Worm (Caenorhabditis elegans) whole organism, L1 larva: Measurements from ENCODE around the gene D1022.3.
A peak's percentile ranks its signal among the peaks of the same experiment; 100 is the strongest.
"Not testable (repeated sequence)": the region's sequence is repeated elsewhere in the genome, so short reads cannot be mapped to it uniquely, and the experiment has no call there.

Experiments
- Y116A8C.19 ChIP-seq: sonication (generic microtip); optimal IDR thresholded peaks from 2 replicates; lab custom pipeline; 2016; ENCODE audit warnings: missing compliant biosample characterization, missing genetic modification characterization, borderline replicate concordance
- blmp-1 ChIP-seq: fragments of 150-350 bp; optimal IDR thresholded peaks from 2 replicates; lab custom pipeline; 2014; ENCODE audit warnings: missing biosample characterization, missing genetic modification characterization
- ceh-63 ChIP-seq: fragments of 200-800 bp; sonication (Bioruptor generic); optimal IDR thresholded peaks from 2 replicates; lab custom pipeline; 2018; ENCODE audit warnings: mild to moderate bottlenecking, missing genetic modification characterization, missing compliant biosample characterization
- ceh-88 ChIP-seq: fragments of 200-800 bp; sonication (Bioruptor generic); IDR thresholded peaks from 2 replicates; pipeline ENCODE4 v1.3.6; 2022; ENCODE audit warnings: missing genetic modification characterization, missing compliant biosample characterization
- ceh-90 ChIP-seq: sonication (generic microtip); optimal IDR thresholded peaks from 2 replicates; lab custom pipeline; 2016; ENCODE audit warnings: missing genetic modification characterization, missing compliant biosample characterization
- dpl-1 ChIP-seq, 3 experiments: fragments of 150-350 bp in 2 of 3; sonication (generic microtip) in 1 of 3; optimal IDR thresholded peaks; 2 replicates each; lab custom pipeline; 2014 to 2017; ENCODE audit warnings: missing biosample characterization in 3 of 3, missing genetic modification characterization in 3 of 3, missing genetic modification reagents in 3 of 3
- efl-3 ChIP-seq: fragments of 200-800 bp; sonication (Bioruptor generic); optimal IDR thresholded peaks from 2 replicates; lab custom pipeline; 2018; ENCODE audit warnings: mild to moderate bottlenecking, missing genetic modification characterization, missing compliant biosample characterization
- egl-27 ChIP-seq, 2 experiments: fragments of 150-350 bp in 1 of 2; sonication (generic microtip); optimal IDR thresholded peaks; 3 replicates each; lab custom pipeline; 2017 to 2018; ENCODE audit warnings: missing biosample characterization in 2 of 2, missing genetic modification characterization in 2 of 2, missing genetic modification reagents in 2 of 2
- elt-2 ChIP-seq: sonication (generic microtip); optimal IDR thresholded peaks from 2 replicates; lab custom pipeline; 2016; ENCODE audit warnings: missing genetic modification characterization, mild to moderate bottlenecking, inconsistent platforms, missing compliant biosample characterization, missing genetic modification reagents
- elt-3 ChIP-seq, 6 experiments: fragments of 150-350 bp in 1 of 6; sonication (generic microtip); optimal IDR thresholded peaks; 2 replicates each; lab custom pipeline; 2017 to 2018; ENCODE audit warnings: missing biosample characterization in 6 of 6, missing genetic modification characterization in 6 of 6, inconsistent platforms in 1 of 6
- fkh-10 ChIP-seq: sonication (generic microtip); optimal IDR thresholded peaks from 2 replicates; lab custom pipeline; 2017; ENCODE audit warnings: missing biosample characterization, missing genetic modification reagents, missing genetic modification characterization
- fkh-8 ChIP-seq: sonication (generic microtip); optimal IDR thresholded peaks from 2 replicates; lab custom pipeline; 2016; ENCODE audit warnings: mild to moderate bottlenecking, missing genetic modification characterization, missing compliant biosample characterization
- fos-1 ChIP-seq: fragments of 150-350 bp; optimal IDR thresholded peaks from 2 replicates; lab custom pipeline; 2014; ENCODE audit warnings: missing biosample characterization, missing genetic modification characterization
- grh-1 ChIP-seq: fragments of 200-800 bp; sonication (Bioruptor generic); IDR thresholded peaks from 2 replicates; pipeline ENCODE4 v1.3.6; 2022; ENCODE audit warnings: missing genetic modification reagents, missing genetic modification characterization, missing compliant biosample characterization
- hpl-2 ChIP-seq: fragments of 150-350 bp; optimal IDR thresholded peaks from 2 replicates; lab custom pipeline; 2014; ENCODE audit warnings: missing biosample characterization, missing genetic modification reagents, missing genetic modification characterization
- jun-1 ChIP-seq: fragments of 150-350 bp; optimal IDR thresholded peaks from 2 replicates; lab custom pipeline; 2014; ENCODE audit warnings: missing biosample characterization, missing genetic modification reagents, missing genetic modification characterization
- lin-14 ChIP-seq: fragments of 200-800 bp; sonication (Bioruptor generic); optimal IDR thresholded peaks from 2 replicates; lab custom pipeline; 2018; ENCODE audit warnings: mild to moderate bottlenecking, missing genetic modification characterization, moderate library complexity, missing compliant biosample characterization
- lin-15B ChIP-seq: fragments of 150-350 bp; sonication (generic microtip); optimal IDR thresholded peaks from 3 replicates; lab custom pipeline; 2014; ENCODE audit warnings: missing biosample characterization, missing genetic modification characterization
- lin-35 ChIP-seq, 2 experiments: fragments of 150-350 bp; optimal IDR thresholded peaks; 2 replicates each; lab custom pipeline; 2014; ENCODE audit warnings: missing biosample characterization in 2 of 2, missing genetic modification characterization in 2 of 2, missing genetic modification reagents in 2 of 2
- lin-39 ChIP-seq: fragments of 150-350 bp; optimal IDR thresholded peaks from 2 replicates; lab custom pipeline; 2014; ENCODE audit warnings: missing biosample characterization, missing genetic modification reagents, missing genetic modification characterization
- lsy-2 ChIP-seq, 2 experiments: fragments of 150-350 bp; optimal IDR thresholded peaks; 2 replicates each; lab custom pipeline; 2014; ENCODE audit warnings: missing biosample characterization in 2 of 2, missing genetic modification characterization in 2 of 2
- nhr-11 ChIP-seq: fragments of 150-350 bp; optimal IDR thresholded peaks from 2 replicates; lab custom pipeline; 2014; ENCODE audit warnings: missing biosample characterization, missing genetic modification characterization
- nhr-12 ChIP-seq: sonication (generic microtip); optimal IDR thresholded peaks from 2 replicates; lab custom pipeline; 2017; ENCODE audit warnings: missing biosample characterization, missing genetic modification characterization
- nhr-20 ChIP-seq: sonication (generic microtip); optimal IDR thresholded peaks from 2 replicates; lab custom pipeline; 2016; ENCODE audit warnings: mild to moderate bottlenecking, missing genetic modification characterization, missing compliant biosample characterization
- nhr-71 ChIP-seq: sonication (generic microtip); optimal IDR thresholded peaks from 2 replicates; lab custom pipeline; 2016; ENCODE audit warnings: mild to moderate bottlenecking, missing genetic modification characterization, moderate library complexity, missing compliant biosample characterization
- nhr-76 ChIP-seq: sonication (generic microtip); optimal IDR thresholded peaks from 2 replicates; lab custom pipeline; 2017; ENCODE audit warnings: missing biosample characterization, missing genetic modification characterization
- nhr-77 ChIP-seq: fragments of 150-350 bp; optimal IDR thresholded peaks from 2 replicates; lab custom pipeline; 2014; ENCODE audit warnings: missing biosample characterization, missing genetic modification characterization
- nhr-85 ChIP-seq: sonication (generic microtip); peaks from one replicate; lab custom pipeline; 2016; ENCODE audit warnings: missing genetic modification characterization, inconsistent platforms, missing compliant biosample characterization
- rnt-1 ChIP-seq: sonication (generic microtip); optimal IDR thresholded peaks from 2 replicates; lab custom pipeline; 2016; ENCODE audit warnings: mild to moderate bottlenecking, missing genetic modification characterization, moderate library complexity, missing compliant biosample characterization
- sox-4 ChIP-seq: sonication (generic microtip); optimal IDR thresholded peaks from 2 replicates; lab custom pipeline; 2016; ENCODE audit warnings: missing genetic modification characterization, missing compliant biosample characterization
- sup-37 ChIP-seq: fragments of 200-800 bp; sonication (Bioruptor generic); optimal IDR thresholded peaks from 2 replicates; lab custom pipeline; 2018; ENCODE audit warnings: mild to moderate bottlenecking, missing genetic modification characterization, missing compliant biosample characterization
- tbx-2 ChIP-seq: sonication (generic microtip); optimal IDR thresholded peaks from 2 replicates; lab custom pipeline; 2016; ENCODE audit warnings: missing genetic modification characterization, missing compliant biosample characterization
- unc-30 ChIP-seq: sonication (generic microtip); optimal IDR thresholded peaks from 2 replicates; lab custom pipeline; 2017; ENCODE audit warnings: missing biosample characterization, missing genetic modification characterization
- unc-62 ChIP-seq: fragments of 150-350 bp; optimal IDR thresholded peaks from 2 replicates; lab custom pipeline; 2014; ENCODE audit warnings: missing biosample characterization, missing genetic modification reagents, missing genetic modification characterization
- zag-1 ChIP-seq: fragments of 150-350 bp; optimal IDR thresholded peaks from 2 replicates; lab custom pipeline; 2014; ENCODE audit warnings: missing biosample characterization, missing genetic modification characterization
- zip-4 ChIP-seq: fragments of 200-800 bp; sonication (Bioruptor generic); optimal IDR thresholded peaks from 2 replicates; lab custom pipeline; 2018; ENCODE audit warnings: mild to moderate bottlenecking, missing genetic modification characterization, moderate library complexity, missing compliant biosample characterization
- ztf-4 ChIP-seq: fragments of 150-350 bp; optimal IDR thresholded peaks from 2 replicates; lab custom pipeline; 2014; ENCODE audit warnings: missing biosample characterization, missing genetic modification characterization

The D1022.3 gene

DNA sequence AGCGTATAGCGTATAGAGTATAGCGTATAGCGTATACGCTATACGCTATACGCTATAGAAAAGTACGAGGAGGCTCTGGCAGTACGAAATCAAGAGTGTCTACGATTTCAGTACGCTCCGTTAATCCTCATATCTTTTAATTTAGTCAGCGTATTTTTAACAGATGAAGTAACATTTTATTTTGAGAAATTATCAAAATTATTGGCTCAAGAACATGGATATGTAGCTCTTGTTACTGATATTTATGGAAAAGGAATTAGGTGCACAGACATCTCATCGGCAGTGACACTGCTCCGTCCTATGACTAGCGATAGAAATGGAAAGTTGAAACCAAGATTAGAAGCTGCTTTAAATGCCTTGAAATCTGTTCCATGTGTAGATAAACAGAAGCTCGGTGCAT is 21.1 kb downstream of the D1022.3 start, which contains the start of gene K02A2.1:
Gene K02A2.1 (plus strand): TSS at position 301 of the 400 bp plus-strand sequence.
- not testable (repeated sequence) for TF ChIP-seq nhr-76, rnt-1, ztf-4 (tag; lab: Kevin White, UChicago)
- TF ChIP-seq, all 84 proteins: peak for 0; not testable (repeated sequence) for 84

ce11 chrII:7434182-7434581 is 21.9 kb downstream of the D1022.3 start, which contains the start of gene kcc-3:
kcc-3 (minus strand) TSS chrII:7434282.
- TF ChIP-seq dpl-1 (GFP tag; optimal IDR thresholded peaks at IDR 0.05; lab: Kevin White, UChicago) (no peak), egl-27 (tag; optimal IDR thresholded peaks at IDR 0.05; lab: Kevin White, UChicago) (no peak), nhr-12 (tag; lab: Kevin White, UChicago) (no peak), nhr-11 (tag; lab: Kevin White, UChicago) (no peak), efl-3 (GFP tag; lab: Kevin White, UChicago) (no peak), fkh-10 (no peak), sup-37 (GFP tag; lab: Kevin White, UChicago) (no peak), Y116A8C.19 (tag; lab: Kevin White, UChicago) (no peak), ceh-88 (GFP tag; lab: Robert Waterston, UW) (no peak), nhr-77 (no peak), grh-1 (GFP tag; lab: Robert Waterston, UW) (no peak), jun-1 (tag; lab: Kevin White, UChicago) (no peak), ceh-63 (no peak), fos-1 (tag; lab: Kevin White, UChicago) (no peak), unc-30 (tag; lab: Kevin White, UChicago) (no peak), sox-4 (tag; lab: Kevin White, UChicago) (no peak), lin-39 (tag; lab: Kevin White, UChicago) (no peak), zip-4 (GFP tag; lab: Kevin White, UChicago) (no peak)

DNA sequence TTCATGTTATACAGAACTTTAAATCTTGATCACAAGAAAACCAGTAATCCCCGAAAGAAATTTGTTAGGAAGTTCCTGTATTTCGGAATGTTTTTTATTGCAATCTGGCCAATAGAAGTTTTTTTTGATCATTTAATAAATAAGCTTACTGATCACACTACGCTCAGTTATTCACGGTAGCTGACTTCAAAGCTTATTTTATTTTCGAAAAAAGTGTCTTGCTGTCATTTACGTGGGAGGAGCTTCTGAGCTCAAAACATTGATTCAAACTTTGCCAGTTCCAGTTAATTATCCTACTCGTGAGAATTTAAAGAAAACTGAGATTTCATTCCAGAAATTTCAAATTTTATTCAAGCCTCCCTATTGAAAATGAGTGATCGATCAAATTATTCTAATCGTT is 23.8 kb downstream of the D1022.3 start, which contains the start of gene srd-54:
Gene srd-54 (plus strand): TSS at position 301 of the 400 bp plus-strand sequence.
- TF ChIP-seq lsy-2 (tag; optimal IDR thresholded peaks at IDR 0.05; lab: Kevin White, UChicago) (no peak), blmp-1 (tag; lab: Kevin White, UChicago) (no peak), egl-27 (tag; optimal IDR thresholded peaks at IDR 0.05; lab: Kevin White, UChicago) (no peak), hpl-2 (GFP tag; lab: Kevin White, UChicago) (no peak), zag-1 (no peak), lin-14 (GFP tag; lab: Kevin White, UChicago) (no peak), unc-62 (no peak)

- TF ChIP-seq lsy-2 (tag; optimal IDR thresholded peaks at IDR 0.05; lab: Kevin White, UChicago) = peak in 1 of 2 experiments; percentile 51
- TF ChIP-seq nhr-71 (tag; lab: Kevin White, UChicago) = no peak
- peak; percentile 32 for TF ChIP-seq nhr-20
- TF ChIP-seq dpl-1 (GFP tag; optimal IDR thresholded peaks at IDR 0.05; lab: Kevin White, UChicago) = no peak
- TF ChIP-seq lin-35 (GFP tag; optimal IDR thresholded peaks at IDR 0.05; lab: Kevin White, UChicago) = peak in 1 of 2 experiments; percentile 39
- peak in 1 of 6 experiments; percentile 59 for TF ChIP-seq elt-3 (tag; optimal IDR thresholded peaks at IDR 0.05; lab: Kevin White, UChicago)
- TF ChIP-seq elt-2 = peak; percentile 56
- TF ChIP-seq, all 84 proteins: peak for 5
Observed at ce11 chrII:7420796-7421386, 35.2 kb downstream of the D1022.3 start.

DNA sequence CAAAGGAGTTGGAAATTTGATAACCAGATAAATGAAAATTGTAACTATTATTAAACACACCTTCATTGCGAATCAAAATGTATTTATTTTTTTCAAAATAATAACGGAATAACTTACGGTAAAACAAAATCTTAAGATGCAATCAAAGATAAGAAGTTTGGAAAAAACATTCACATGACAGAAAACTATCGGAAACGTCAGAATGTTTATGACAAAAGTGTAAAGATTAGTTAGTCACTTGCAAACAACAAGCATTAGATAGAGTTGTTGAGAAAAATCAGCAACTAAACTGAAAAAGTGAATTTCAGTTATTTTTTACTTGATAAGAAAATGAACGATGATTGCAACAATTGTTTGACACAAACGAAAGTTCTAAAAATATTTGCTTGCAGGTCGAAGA is 35.9 kb downstream of the D1022.3 start:
- TF ChIP-seq lin-15B (tag; lab: Kevin White, UChicago) = no peak
- no peak for TF ChIP-seq tbx-2 (tag; lab: Kevin White, UChicago)
- no peak for TF ChIP-seq ceh-90
- peak; percentile 39 for TF ChIP-seq nhr-85 (tag; lab: Kevin White, UChicago)
- TF ChIP-seq nhr-71 (tag; lab: Kevin White, UChicago) = peak; percentile 11
- TF ChIP-seq nhr-20 = peak; percentile 21
- no peak for TF ChIP-seq fkh-8 (tag; lab: Kevin White, UChicago)
- no peak for TF ChIP-seq unc-62
- no peak for TF ChIP-seq nhr-76 (tag; lab: Kevin White, UChicago)
- TF ChIP-seq elt-2 = peak; percentile 13
- peak; percentile 16 for TF ChIP-seq blmp-1 (tag; lab: Kevin White, UChicago)
- peak in 1 of 6 experiments; percentile 0 for TF ChIP-seq elt-3 (tag; optimal IDR thresholded peaks at IDR 0.05; lab: Kevin White, UChicago)
